Worm (Caenorhabditis elegans) whole organism, young adult: ENCODE measurements around the gene Y69A2AR.24.
A peak's percentile ranks its signal among the peaks of the same experiment; 100 is the strongest.

ENCODE experiments used
- C06A6.2 ChIP-seq: fragments of 200-800 bp; sonication (Bioruptor generic); conservative IDR thresholded peaks from 2 replicates; pipeline ENCODE4 v1.3.6; 2022; ENCODE audit warnings: missing genetic modification characterization, missing compliant biosample characterization
- F10E7.11 ChIP-seq: sonication (generic microtip); optimal IDR thresholded peaks from 2 replicates; lab custom pipeline; 2017; ENCODE audit warnings: mild to moderate bottlenecking, missing genetic modification characterization, moderate library complexity, missing compliant biosample characterization
- F37B4.10 ChIP-seq: fragments of 200-800 bp; sonication (Bioruptor generic); IDR thresholded peaks from 2 replicates; pipeline ENCODE4 v1.3.6; 2022; ENCODE audit warnings: missing genetic modification characterization, missing compliant biosample characterization
- K12H6.12 ChIP-seq: fragments of 200-800 bp; sonication (Bioruptor generic); optimal IDR thresholded peaks from 2 replicates; lab custom pipeline; 2018; ENCODE audit warnings: mild to moderate bottlenecking, missing genetic modification characterization, missing compliant biosample characterization
- T26A5.8 ChIP-seq: sonication (generic microtip); optimal IDR thresholded peaks from 2 replicates; lab custom pipeline; 2016; ENCODE audit warnings: missing genetic modification characterization, missing compliant biosample characterization
- Y53G8AR.9 ChIP-seq: fragments of 200-800 bp; sonication (Bioruptor generic); conservative IDR thresholded peaks from 2 replicates; pipeline ENCODE4 v1.3.6; 2022; ENCODE audit warnings: missing genetic modification reagents, missing genetic modification characterization, missing compliant biosample characterization
- ama-1 ChIP-seq, 3 experiments: fragments of 150-350 bp in 1 of 3; sonication (generic microtip) in 2 of 3; optimal IDR thresholded peaks; 2 replicates each; lab custom pipeline; 2014 to 2018; ENCODE audit warnings: missing biosample characterization in 2 of 3, missing genetic modification characterization in 2 of 3, missing genetic modification reagents in 2 of 3
- aptf-2 ChIP-seq: fragments of 200-800 bp; sonication (Bioruptor generic); conservative IDR thresholded peaks from 2 replicates; pipeline ENCODE4 v1.3.6; 2022; ENCODE audit warnings: missing genetic modification reagents, missing genetic modification characterization, missing compliant biosample characterization
- atf-7 ChIP-seq: sonication (generic microtip); optimal IDR thresholded peaks from 2 replicates; lab custom pipeline; 2017; ENCODE audit warnings: mild to moderate bottlenecking, missing genetic modification characterization, missing compliant biosample characterization
- bed-2 ChIP-seq: fragments of 200-800 bp; sonication (Bioruptor generic); IDR thresholded peaks from 2 replicates; pipeline ENCODE4 v1.3.6; 2022; ENCODE audit warnings: missing genetic modification reagents, missing genetic modification characterization, missing compliant biosample characterization
- cebp-2 ChIP-seq: fragments of 200-800 bp; sonication (Bioruptor generic); IDR thresholded peaks from 2 replicates; pipeline ENCODE4 v1.3.6; 2022; ENCODE audit warnings: missing genetic modification characterization, missing compliant biosample characterization
- ceh-100 ChIP-seq: fragments of 200-800 bp; sonication (Bioruptor generic); IDR thresholded peaks from 2 replicates; pipeline ENCODE4 v1.3.6; 2022; ENCODE audit warnings: missing genetic modification reagents, missing genetic modification characterization, missing compliant biosample characterization
- ceh-58 ChIP-seq: fragments of 200-800 bp; sonication (Bioruptor generic); IDR thresholded peaks from 2 replicates; pipeline ENCODE4 v1.3.6; 2022; ENCODE audit warnings: missing genetic modification characterization, missing compliant biosample characterization
- chd-7 ChIP-seq: sonication (generic microtip); optimal IDR thresholded peaks from 2 replicates; lab custom pipeline; 2016; ENCODE audit warnings: mild to moderate bottlenecking, missing genetic modification characterization, moderate library complexity, missing compliant biosample characterization
- dpff-1 ChIP-seq: sonication (generic microtip); optimal IDR thresholded peaks from 2 replicates; lab custom pipeline; 2017; ENCODE audit warnings: mild to moderate bottlenecking, missing genetic modification characterization, missing compliant biosample characterization
- egl-18 ChIP-seq: fragments of 200-800 bp; sonication (Bioruptor generic); IDR thresholded peaks from 2 replicates; pipeline ENCODE4 v1.3.6; 2022; ENCODE audit warnings: missing genetic modification reagents, missing genetic modification characterization, missing compliant biosample characterization
- egl-44 ChIP-seq: fragments of 200-800 bp; sonication (Bioruptor generic); IDR thresholded peaks from 2 replicates; pipeline ENCODE4 v1.3.6; 2022; ENCODE audit warnings: missing genetic modification reagents, missing genetic modification characterization, missing compliant biosample characterization
- gei-17 ChIP-seq: fragments of 200-800 bp; sonication (Bioruptor generic); optimal IDR thresholded peaks from 2 replicates; lab custom pipeline; 2018; ENCODE audit warnings: mild to moderate bottlenecking, missing genetic modification characterization, missing compliant biosample characterization
- him-1 ChIP-seq: sonication (generic microtip); optimal IDR thresholded peaks from 2 replicates; lab custom pipeline; 2016; ENCODE audit warnings: missing genotype, missing genetic modification reagents, missing genetic modification characterization, missing compliant biosample characterization
- hlh-12 ChIP-seq: sonication (generic microtip); optimal IDR thresholded peaks from 2 replicates; lab custom pipeline; 2016; ENCODE audit warnings: missing genetic modification characterization, missing compliant biosample characterization
- hlh-26 ChIP-seq: fragments of 200-800 bp; sonication (Bioruptor generic); conservative IDR thresholded peaks from 2 replicates; pipeline ENCODE4 v1.3.6; 2022; ENCODE audit warnings: missing genetic modification reagents, missing genetic modification characterization, missing compliant biosample characterization
- hmg-20 ChIP-seq: fragments of 200-800 bp; sonication (Bioruptor generic); IDR thresholded peaks from 2 replicates; pipeline ENCODE4 v1.3.6; 2022; ENCODE audit warnings: missing genetic modification reagents, missing genetic modification characterization, missing compliant biosample characterization
- hrde-1 ChIP-seq: sonication (generic microtip); optimal IDR thresholded peaks from 2 replicates; lab custom pipeline; 2016; ENCODE audit warnings: missing genetic modification characterization, mild to moderate bottlenecking, missing compliant biosample characterization, moderate library complexity, missing genotype, missing genetic modification reagents, borderline replicate concordance
- let-607 ChIP-seq, 2 experiments: fragments of 200-800 bp in 1 of 2; sonication (Bioruptor generic) in 1 of 2; sonication (generic microtip) in 1 of 2; optimal IDR thresholded peaks; 2 replicates each; lab custom pipeline; 2016 to 2018; ENCODE audit warnings: mild to moderate bottlenecking in 2 of 2, missing compliant biosample characterization in 2 of 2, missing genetic modification characterization in 2 of 2, moderate library complexity in 2 of 2, missing genotype in 1 of 2
- lin-26 ChIP-seq: fragments of 200-800 bp; sonication (Bioruptor generic); IDR thresholded peaks from 2 replicates; pipeline ENCODE4 v1.3.6; 2022; ENCODE audit warnings: missing genetic modification reagents, missing genetic modification characterization, missing compliant biosample characterization
- lin-35 ChIP-seq, 3 experiments: fragments of 150-350 bp in 2 of 3; sonication (generic microtip) in 1 of 3; optimal IDR thresholded peaks; 2 replicates each; lab custom pipeline; 2014 to 2018; ENCODE audit warnings: missing biosample characterization in 3 of 3, missing genetic modification characterization in 3 of 3, missing genetic modification reagents in 3 of 3
- lsl-1 ChIP-seq: fragments of 200-800 bp; sonication (Bioruptor generic); optimal IDR thresholded peaks from 2 replicates; lab custom pipeline; 2018; ENCODE audit warnings: mild to moderate bottlenecking, missing genetic modification characterization, moderate library complexity, missing compliant biosample characterization
- madf-6 ChIP-seq: fragments of 200-800 bp; sonication (Bioruptor generic); IDR thresholded peaks from 2 replicates; pipeline ENCODE4 v1.3.6; 2022; ENCODE audit warnings: missing genetic modification reagents, missing genetic modification characterization, missing compliant biosample characterization
- mcd-1 ChIP-seq: fragments of 200-800 bp; sonication (Bioruptor generic); IDR thresholded peaks from 2 replicates; pipeline ENCODE4 v1.3.6; 2022; ENCODE audit warnings: missing genetic modification reagents, missing genetic modification characterization, missing compliant biosample characterization
- mes-4 ChIP-seq: sonication (generic microtip); optimal IDR thresholded peaks from 2 replicates; lab custom pipeline; 2016; ENCODE audit warnings: missing genotype, missing genetic modification characterization, missing compliant biosample characterization
- mxl-1 ChIP-seq: sonication (generic microtip); optimal IDR thresholded peaks from 2 replicates; lab custom pipeline; 2016; ENCODE audit warnings: missing genetic modification characterization, missing compliant biosample characterization
- nfya-2 ChIP-seq: fragments of 200-800 bp; sonication (Bioruptor generic); IDR thresholded peaks from 2 replicates; pipeline ENCODE4 v1.3.6; 2022; ENCODE audit warnings: missing genetic modification reagents, missing genetic modification characterization, missing compliant biosample characterization
- nfyb-1 ChIP-seq: fragments of 200-800 bp; sonication (Bioruptor generic); IDR thresholded peaks from 2 replicates; pipeline ENCODE4 v1.3.6; 2022; ENCODE audit warnings: missing genetic modification reagents, missing genetic modification characterization, missing compliant biosample characterization
- nhr-120 ChIP-seq: fragments of 200-800 bp; sonication (Bioruptor generic); IDR thresholded peaks from 2 replicates; pipeline ENCODE4 v1.3.6; 2022; ENCODE audit warnings: missing genetic modification characterization, missing compliant biosample characterization
- nhr-179 ChIP-seq: sonication (generic microtip); optimal IDR thresholded peaks from 2 replicates; lab custom pipeline; 2016; ENCODE audit warnings: mild to moderate bottlenecking, missing genetic modification characterization, missing compliant biosample characterization
- nhr-90 ChIP-seq: sonication (generic microtip); optimal IDR thresholded peaks from 2 replicates; lab custom pipeline; 2016; ENCODE audit warnings: missing genotype, mild to moderate bottlenecking, missing genetic modification characterization, missing compliant biosample characterization
- repo-1 ChIP-seq: sonication (generic microtip); optimal IDR thresholded peaks from 2 replicates; lab custom pipeline; 2017; ENCODE audit warnings: mild to moderate bottlenecking, missing genetic modification characterization, missing compliant biosample characterization
- snpc-1.3 ChIP-seq: sonication (generic microtip); optimal IDR thresholded peaks from 2 replicates; lab custom pipeline; 2017; ENCODE audit warnings: missing genetic modification characterization, mild to moderate bottlenecking, missing compliant biosample characterization, antibody characterized with exemption, moderate library complexity, missing genotype, missing genetic modification reagents; ENCODE audit not compliant: insufficient read depth
- tbx-9 ChIP-seq: sonication (generic microtip); optimal IDR thresholded peaks from 2 replicates; lab custom pipeline; 2016; ENCODE audit warnings: borderline replicate concordance, missing genetic modification characterization, inconsistent platforms, missing compliant biosample characterization
- unc-62 ChIP-seq: fragments of 150-350 bp; optimal IDR thresholded peaks from 2 replicates; lab custom pipeline; 2014; ENCODE audit warnings: missing biosample characterization, missing genetic modification reagents, missing genetic modification characterization
- ztf-22 ChIP-seq: fragments of 200-800 bp; sonication (Bioruptor generic); optimal IDR thresholded peaks from 2 replicates; lab custom pipeline; 2018; ENCODE audit warnings: mild to moderate bottlenecking, missing genetic modification characterization, moderate library complexity, missing compliant biosample characterization
- ztf-26 ChIP-seq: sonication (generic microtip); optimal IDR thresholded peaks from 2 replicates; lab custom pipeline; 2017; ENCODE audit warnings: missing genetic modification characterization, missing compliant biosample characterization
- ztf-28 ChIP-seq: fragments of 200-800 bp; sonication (Bioruptor generic); IDR thresholded peaks from 2 replicates; pipeline ENCODE4 v1.3.6; 2022; ENCODE audit warnings: missing genetic modification reagents, missing genetic modification characterization, missing compliant biosample characterization
- ztf-3 ChIP-seq: fragments of 200-800 bp; sonication (Bioruptor generic); optimal IDR thresholded peaks from 2 replicates; lab custom pipeline; 2018; ENCODE audit warnings: mild to moderate bottlenecking, missing genetic modification characterization, missing compliant biosample characterization

Y69A2AR.24 gene

ce11 chrIV:2601988-2602861, 38.4 kb upstream of the Y69A2AR.24 start (continued):
- TF ChIP-seq dpff-1 (tag; lab: Kevin White, UChicago) (peak; percentile 54), ztf-28 (0 out of 2 replicates have a peak, but pooled peaks have one; percentile 38), madf-6 (GFP tag; lab: Robert Waterston, UW) (peak; percentile 60; the same call in 1 of the 2 replicates), nfya-2 (GFP tag; lab: Robert Waterston, UW) (no peak), mcd-1 (GFP tag; lab: Robert Waterston, UW) (peak; percentile 91), gei-17 (GFP tag; lab: Kevin White, UChicago) (peak; percentile 88), mxl-1 (no peak), chd-7 (tag; lab: Kevin White, UChicago) (peak; percentile 98)
- TF ChIP-seq, all 124 proteins: peak for 90

- TF ChIP-seq tbx-9 (tag; lab: Kevin White, UChicago), result no peak
- TF ChIP-seq bed-2, result no peak
- TF ChIP-seq cebp-2 (GFP tag; lab: Robert Waterston, UW), result no peak
- TF ChIP-seq T26A5.8 (tag; lab: Kevin White, UChicago), result no peak
- TF ChIP-seq Y53G8AR.9, result no peak
- no peak for TF ChIP-seq mes-4 (tag; lab: Kevin White, UChicago)
- no peak for TF ChIP-seq gei-17 (GFP tag; lab: Kevin White, UChicago)
- TF ChIP-seq nhr-179 (tag; lab: Kevin White, UChicago), result no peak
- TF ChIP-seq F10E7.11 (tag; lab: Kevin White, UChicago), result no peak
- TF ChIP-seq let-607 (tag; optimal IDR thresholded peaks at IDR 0.05; lab: Kevin White, UChicago), result no peak
- no peak for TF ChIP-seq ceh-58 (GFP tag; lab: Robert Waterston, UW)
- TF ChIP-seq lin-35 (GFP tag; optimal IDR thresholded peaks at IDR 0.05; lab: Kevin White, UChicago), result no peak
- TF ChIP-seq nhr-90, result no peak
- TF ChIP-seq ama-1 (optimal IDR thresholded peaks at IDR 0.05; lab: Kevin White, UChicago), result no peak
- TF ChIP-seq ama-1 (GFP tag; optimal IDR thresholded peaks at IDR 0.05; lab: Kevin White, UChicago), result no peak
- no peak for TF ChIP-seq aptf-2 (GFP tag; lab: Robert Waterston, UW)
- TF ChIP-seq hlh-26 (GFP tag; lab: Robert Waterston, UW), result no peak
- no peak for TF ChIP-seq ztf-3 (GFP tag; lab: Kevin White, UChicago)
- no peak for TF ChIP-seq C06A6.2 (GFP tag; lab: Robert Waterston, UW)
- TF ChIP-seq ztf-22, result no peak
- TF ChIP-seq him-1 (tag; lab: Kevin White, UChicago), result no peak
- TF ChIP-seq, all 124 proteins: peak for 0
These were observed 37.0 kb upstream of the Y69A2AR.24 start, which contains the start of gene epg-9 for ce11 chrIV:2600841-2601240. TSS of gene epg-9 (plus strand) at chrIV:2601141.

ce11 chrIV:2599634-2600033, 35.8 kb upstream of the Y69A2AR.24 start:
- TF ChIP-seq Y53G8AR.9 (no peak), nhr-120 (no peak), lin-26 (GFP tag; lab: Robert Waterston, UW) (0 out of 2 replicates have a peak, but pooled peaks have one; percentile 37), aptf-2 (GFP tag; lab: Robert Waterston, UW) (no peak), egl-44 (GFP tag; lab: Robert Waterston, UW) (no peak), lsl-1 (no peak), hlh-12 (tag; lab: Kevin White, UChicago) (no peak), K12H6.12 (peak; percentile 32), unc-62 (no peak), repo-1 (tag; lab: Kevin White, UChicago) (no peak), ceh-100 (GFP tag; lab: Robert Waterston, UW) (no peak), nfyb-1 (GFP tag; lab: Robert Waterston, UW) (peak; percentile 60; the same call in 1 of the 2 replicates), atf-7 (tag; lab: Kevin White, UChicago) (no peak), F37B4.10 (GFP tag; lab: Robert Waterston, UW) (no peak), egl-18 (no peak), madf-6 (GFP tag; lab: Robert Waterston, UW) (no peak), nhr-90 (no peak), ztf-26 (tag; lab: Kevin White, UChicago) (peak; percentile 19), hmg-20 (no peak), hrde-1 (tag; lab: Kevin White, UChicago) (no peak), lin-35 (GFP tag; optimal IDR thresholded peaks at IDR 0.05; lab: Kevin White, UChicago) (peak in 1 of 3 experiments; percentile 52), snpc-1.3 (tag; lab: Kevin White, UChicago) (no peak)
